Fruit fly (Drosophila melanogaster) whole organism, embryonic: Measurements from ENCODE around the gene cindr.
A peak's percentile ranks its signal among the peaks of the same experiment; 100 is the strongest.

Experiments
- Adf1 ChIP-seq: fragments of 200-800 bp; sonication (Bioruptor generic); IDR thresholded peaks from 2 replicates; pipeline ENCODE4 v1.3.6; 2022; ENCODE audit warnings: missing biosample characterization, missing genetic modification characterization
- Asciz ChIP-seq: fragments of 200-800 bp; sonication (Bioruptor generic); optimal IDR thresholded peaks from 2 replicates; lab custom pipeline; 2017; ENCODE audit warnings: missing biosample characterization, mild to moderate bottlenecking, missing genetic modification characterization, missing genetic modification reagents
- CG12236 ChIP-seq: fragments of 200-800 bp; sonication (Bioruptor generic); optimal IDR thresholded peaks from 2 replicates; lab custom pipeline; 2016; ENCODE audit warnings: missing biosample characterization, missing genetic modification characterization
- CG15011 ChIP-seq: fragments of 200-800 bp; sonication (Bioruptor generic); optimal IDR thresholded peaks from 3 replicates; lab custom pipeline; 2018; ENCODE audit warnings: missing biosample characterization, mild to moderate bottlenecking, missing genetic modification characterization
- CG15269 ChIP-seq: fragments of 200-800 bp; sonication (Bioruptor generic); optimal IDR thresholded peaks from 2 replicates; lab custom pipeline; 2018; ENCODE audit warnings: missing biosample characterization, mild to moderate bottlenecking, missing genetic modification characterization, moderate library complexity
- CG1529 ChIP-seq: fragments of 200-800 bp; sonication (Bioruptor generic); optimal IDR thresholded peaks from 3 replicates; lab custom pipeline; 2018; ENCODE audit warnings: missing biosample characterization, missing genetic modification characterization
- CG17186 ChIP-seq: fragments of 200-800 bp; sonication (Bioruptor generic); optimal IDR thresholded peaks from 3 replicates; lab custom pipeline; 2017; ENCODE audit warnings: missing biosample characterization, missing genetic modification reagents, missing genetic modification characterization
- CG2889 ChIP-seq: fragments of 200-800 bp; sonication (Bioruptor generic); IDR thresholded peaks from 3 replicates; pipeline ENCODE4 v1.3.6; 2022; ENCODE audit warnings: missing biosample characterization, missing genetic modification characterization
- CG32532 ChIP-seq: fragments of 200-800 bp; sonication (Bioruptor generic); IDR thresholded peaks from 2 replicates; pipeline ENCODE4 v1.3.6; 2022; ENCODE audit warnings: missing biosample characterization, missing genetic modification characterization
- CG32772 ChIP-seq: fragments of 200-800 bp; sonication (Bioruptor generic); IDR thresholded peaks from 2 replicates; pipeline ENCODE4 v1.3.6; 2022; ENCODE audit warnings: missing biosample characterization, missing genetic modification characterization
- CG3726 ChIP-seq: fragments of 200-800 bp; sonication (Bioruptor generic); IDR thresholded peaks from 3 replicates; pipeline ENCODE4, ENCODE4 v1.3.6; 2022; ENCODE audit warnings: missing biosample characterization, missing genetic modification characterization
- CG4707 ChIP-seq: fragments of 200-800 bp; sonication (Bioruptor generic); optimal IDR thresholded peaks from 2 replicates; lab custom pipeline; 2018; ENCODE audit warnings: missing biosample characterization, mild to moderate bottlenecking, missing genetic modification characterization, moderate library complexity
- CG4730 ChIP-seq: fragments of 200-800 bp; sonication (Bioruptor generic); IDR thresholded peaks from 2 replicates; pipeline ENCODE4 v1.3.6; 2022; ENCODE audit warnings: missing biosample characterization, missing genetic modification characterization
- CG8924 ChIP-seq: fragments of 200-800 bp; optimal IDR thresholded peaks from 3 replicates; lab custom pipeline; 2019; ENCODE audit warnings: missing biosample characterization, mild to moderate bottlenecking, missing genetic modification characterization, moderate library complexity
- CG8944 ChIP-seq: fragments of 200-800 bp; sonication (Bioruptor generic); optimal IDR thresholded peaks from 3 replicates; lab custom pipeline; 2016; ENCODE audit warnings: missing biosample characterization, missing genetic modification characterization
- Dek ChIP-seq: fragments of 200-800 bp; sonication (Bioruptor generic); optimal IDR thresholded peaks from 3 replicates; lab custom pipeline; 2019; ENCODE audit warnings: missing biosample characterization, mild to moderate bottlenecking, missing genetic modification characterization, moderate library complexity
- Eip74EF ChIP-seq, 2 experiments: fragments of 200-800 bp in 1 of 2; fragments of >200 bp in 1 of 2; sonication (Bioruptor generic) in 1 of 2; optimal IDR thresholded peaks; 2 replicates each; lab custom pipeline; 2017 to 2019; ENCODE audit warnings: missing biosample characterization in 2 of 2, missing genetic modification characterization in 2 of 2, mild to moderate bottlenecking in 1 of 2, moderate library complexity in 1 of 2
- Ets97D ChIP-seq: fragments of 200-800 bp; sonication (Bioruptor generic); optimal IDR thresholded peaks from 3 replicates; lab custom pipeline; 2016; ENCODE audit warnings: missing biosample characterization, missing genetic modification characterization
- Fer1 ChIP-seq: fragments of 200-800 bp; sonication (Bioruptor generic); optimal IDR thresholded peaks from 2 replicates; lab custom pipeline; 2017; ENCODE audit warnings: missing biosample characterization, mild to moderate bottlenecking, missing genetic modification characterization
- HLHmδ ChIP-seq: fragments of 200-800 bp; sonication (Bioruptor generic); optimal IDR thresholded peaks from 2 replicates; lab custom pipeline; 2018; ENCODE audit warnings: missing biosample characterization, mild to moderate bottlenecking, missing genetic modification characterization, moderate library complexity
- Hr51 ChIP-seq, 2 experiments: fragments of 200-800 bp; sonication (Bioruptor generic); optimal IDR thresholded peaks; 2 replicates in 1 of 2; 3 replicates in 1 of 2; lab custom pipeline; 2016 to 2018; ENCODE audit warnings: missing biosample characterization in 2 of 2, missing genetic modification characterization in 2 of 2, mild to moderate bottlenecking in 1 of 2, moderate library complexity in 1 of 2
- Kr ChIP-seq: fragments of 200-800 bp; sonication (Bioruptor generic); optimal IDR thresholded peaks from 2 replicates; lab custom pipeline; 2017; ENCODE audit warnings: missing biosample characterization, mild to moderate bottlenecking, missing genetic modification characterization
- Mad ChIP-seq: fragments of 200-800 bp; sonication (Bioruptor generic); optimal IDR thresholded peaks from 2 replicates; lab custom pipeline; 2016; ENCODE audit warnings: missing biosample characterization, missing genetic modification characterization
- Med ChIP-seq: fragments of 200-800 bp; sonication (Bioruptor generic); peaks from one replicate; lab custom pipeline; 2016; ENCODE audit warnings: missing biosample characterization, missing genetic modification characterization, mild to moderate bottlenecking, inconsistent platforms, moderate library complexity
- NK7.1 ChIP-seq: fragments of 200-800 bp; sonication (Bioruptor generic); optimal IDR thresholded peaks from 3 replicates; lab custom pipeline; 2016; ENCODE audit warnings: missing biosample characterization, missing genetic modification characterization
- Oaz ChIP-seq: fragments of 200-800 bp; sonication (Bioruptor generic); IDR thresholded peaks from 2 replicates; pipeline ENCODE4 v1.3.6; 2022; ENCODE audit warnings: missing biosample characterization, missing genetic modification characterization
- Sox102F ChIP-seq: fragments of 200-800 bp; sonication (Bioruptor generic); optimal IDR thresholded peaks from 2 replicates; lab custom pipeline; 2018; ENCODE audit warnings: missing biosample characterization, mild to moderate bottlenecking, missing genetic modification characterization, moderate library complexity
- Taf1 ChIP-seq: fragments of 200-800 bp; sonication (Bioruptor generic); IDR thresholded peaks from 2 replicates; pipeline ENCODE4 v1.3.6; 2022; ENCODE audit warnings: missing biosample characterization, missing genetic modification characterization
- btn ChIP-seq: fragments of 200-800 bp; sonication (Bioruptor generic); optimal IDR thresholded peaks from 2 replicates; lab custom pipeline; 2016; ENCODE audit warnings: missing biosample characterization, missing genetic modification characterization
- cas ChIP-seq: fragments of 200-800 bp; sonication (Bioruptor generic); IDR thresholded peaks from 2 replicates; pipeline ENCODE4 v1.3.6; 2022; ENCODE audit warnings: missing biosample characterization, missing genetic modification characterization
- ci ChIP-seq: fragments of 200-800 bp; sonication (Bioruptor generic); IDR thresholded peaks from 3 replicates; pipeline ENCODE4 v1.3.6; 2022; ENCODE audit warnings: missing biosample characterization, missing genetic modification characterization
- danr ChIP-seq: fragments of 200-800 bp; sonication (Bioruptor generic); IDR thresholded peaks from 2 replicates; pipeline ENCODE4 v1.3.6; 2022; ENCODE audit warnings: missing biosample characterization, missing genetic modification characterization
- dm ChIP-seq: fragments of 200-800 bp; sonication (Bioruptor generic); optimal IDR thresholded peaks from 3 replicates; lab custom pipeline; 2016; ENCODE audit warnings: missing biosample characterization, missing genetic modification characterization
- dmrt99B ChIP-seq: fragments of 200-800 bp; sonication (Bioruptor generic); optimal IDR thresholded peaks from 2 replicates; lab custom pipeline; 2018; ENCODE audit warnings: missing biosample characterization, mild to moderate bottlenecking, missing genetic modification characterization, moderate library complexity
- gsb ChIP-seq: fragments of 200-800 bp; sonication (Bioruptor generic); IDR thresholded peaks from 2 replicates; pipeline ENCODE4 v1.3.6; 2022; ENCODE audit warnings: missing biosample characterization, missing genetic modification characterization
- gsb-n ChIP-seq: fragments of 200-800 bp; sonication (Bioruptor generic); optimal IDR thresholded peaks from 3 replicates; lab custom pipeline; 2018; ENCODE audit warnings: missing biosample characterization, mild to moderate bottlenecking, missing genetic modification characterization
- jumu ChIP-seq: fragments of 200-800 bp; sonication (Bioruptor generic); optimal IDR thresholded peaks from 3 replicates; lab custom pipeline; 2016; ENCODE audit warnings: missing biosample characterization, missing genetic modification characterization
- kay ChIP-seq: fragments of 200-800 bp; sonication (Bioruptor generic); optimal IDR thresholded peaks from 2 replicates; lab custom pipeline; 2016; ENCODE audit warnings: missing biosample characterization, missing genetic modification characterization
- lmd ChIP-seq: fragments of 200-800 bp; sonication (Bioruptor generic); IDR thresholded peaks from 2 replicates; pipeline ENCODE4 v1.3.6; 2022; ENCODE audit warnings: missing biosample characterization, missing genetic modification characterization
- maf-S ChIP-seq: fragments of 200-800 bp; sonication (Bioruptor generic); optimal IDR thresholded peaks from 2 replicates; lab custom pipeline; 2016; ENCODE audit warnings: missing biosample characterization, missing genetic modification characterization
- pfk ChIP-seq: fragments of 200-800 bp; sonication (Bioruptor generic); optimal IDR thresholded peaks from 2 replicates; lab custom pipeline; 2018; ENCODE audit warnings: missing biosample characterization, mild to moderate bottlenecking, missing genetic modification characterization, moderate library complexity
- pho ChIP-seq: fragments of 200-800 bp; sonication (Bioruptor generic); optimal IDR thresholded peaks from 2 replicates; lab custom pipeline; 2016; ENCODE audit warnings: missing biosample characterization, missing genetic modification characterization
- psq ChIP-seq: fragments of 200-800 bp; sonication (Bioruptor generic); optimal IDR thresholded peaks from 2 replicates; lab custom pipeline; 2017; ENCODE audit warnings: missing biosample characterization, missing genetic modification characterization
- scrt ChIP-seq: fragments of 200-800 bp; sonication (Bioruptor generic); optimal IDR thresholded peaks from 2 replicates; lab custom pipeline; 2018; ENCODE audit warnings: missing biosample characterization, mild to moderate bottlenecking, missing genetic modification characterization, moderate library complexity
- sim ChIP-seq: fragments of 200-800 bp; sonication (Bioruptor generic); IDR thresholded peaks from 2 replicates; pipeline ENCODE4 v1.3.6; 2022; ENCODE audit warnings: missing biosample characterization, missing genetic modification characterization
- sisA ChIP-seq: fragments of 200-800 bp; sonication (Bioruptor generic); IDR thresholded peaks from 2 replicates; pipeline ENCODE4 v1.3.6; 2022; ENCODE audit warnings: missing biosample characterization, missing genetic modification characterization
- ttk ChIP-seq: fragments of 200-800 bp; sonication (Bioruptor generic); IDR thresholded peaks from 2 replicates; pipeline ENCODE4 v2.1.2; 2022; ENCODE audit warnings: missing biosample characterization, missing genetic modification characterization
- unpg ChIP-seq: fragments of 200-800 bp; sonication (Bioruptor generic); optimal IDR thresholded peaks from 3 replicates; lab custom pipeline; 2018; ENCODE audit warnings: missing biosample characterization, mild to moderate bottlenecking, missing genetic modification characterization, moderate library complexity
- vnd ChIP-seq: fragments of 200-800 bp; sonication (Bioruptor generic); IDR thresholded peaks from 3 replicates; pipeline ENCODE4 v1.3.6; 2022; ENCODE audit warnings: missing biosample characterization, missing genetic modification characterization; ENCODE audit not compliant: partially characterized antibody
- zf30C ChIP-seq: fragments of 200-800 bp; sonication (Bioruptor generic); optimal IDR thresholded peaks from 3 replicates; lab custom pipeline; 2018; ENCODE audit warnings: missing biosample characterization, mild to moderate bottlenecking, missing genetic modification characterization

The cindr gene

DNA sequence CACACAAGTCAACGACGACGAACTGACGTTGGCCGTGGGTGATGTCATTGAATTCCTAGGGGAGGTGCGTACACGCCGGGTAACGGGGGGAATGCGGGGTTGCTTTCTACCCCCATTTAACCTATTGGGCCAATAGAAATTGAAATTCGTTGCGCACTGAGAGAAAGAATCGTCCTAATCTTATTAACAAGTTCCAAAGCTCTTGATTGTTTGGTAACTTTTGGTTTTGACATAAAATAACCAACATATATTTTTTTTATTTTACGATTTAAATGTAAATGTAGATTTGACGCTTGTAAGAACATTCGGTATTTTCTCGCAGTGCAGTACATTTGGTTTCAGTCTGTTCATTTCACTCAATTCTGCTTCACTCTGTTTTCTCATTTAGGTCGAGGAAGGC, 8.8 kb downstream of the cindr start (continued):
- TF ChIP-seq CG32772 (GFP tag; lab: Robert Waterston, UW) (peak; percentile 75), ttk (GFP tag; lab: Robert Waterston, UW) (peak; percentile 79), CG15269 (tag; lab: Kevin White, UChicago) (peak; percentile 88), btn (GFP tag; lab: Kevin White, UChicago) (peak; percentile 17), sisA (peak; percentile 74), jumu (GFP tag; lab: Kevin White, UChicago) (peak; percentile 74), CG1529 (GFP tag; lab: Kevin White, UChicago) (peak; percentile 84), lmd (GFP tag; lab: Robert Waterston, UW) (peak; percentile 73), kay (peak; percentile 59), CG3726 (GFP tag; lab: Robert Waterston, UW) (peak; percentile 64; the same call in 2 of the 3 replicates), ci (peak; percentile 92), Eip74EF (GFP tag; optimal IDR thresholded peaks at IDR 0.05; lab: Kevin White, UChicago) (peak in 1 of 2 experiments; percentile 87), dmrt99B (tag; lab: Kevin White, UChicago) (peak; percentile 89), dm (GFP tag; lab: Kevin White, UChicago) (peak; percentile 49), Mad (GFP tag; lab: Kevin White, UChicago) (peak; percentile 69), vnd (GFP tag; lab: Robert Waterston, UW) (no peak), Dek (tag; lab: Kevin White, UChicago) (peak; percentile 71), CG4707 (peak; percentile 79), CG15011 (GFP tag; lab: Kevin White, UChicago) (peak; percentile 60), pfk (GFP tag; lab: Kevin White, UChicago) (no peak), psq (GFP tag; lab: Kevin White, UChicago) (peak; percentile 54), Asciz (GFP tag; lab: Kevin White, UChicago) (peak; percentile 75), CG8944 (GFP tag; lab: Kevin White, UChicago) (peak; percentile 14), CG32532 (GFP tag; lab: Robert Waterston, UW) (peak; percentile 63; the same call in 1 of the 2 replicates), pho (GFP tag; lab: Kevin White, UChicago) (peak; percentile 74), HLHmδ (GFP tag; lab: Kevin White, UChicago) (no peak), unpg (GFP tag; lab: Kevin White, UChicago) (peak; percentile 92), scrt (GFP tag; lab: Kevin White, UChicago) (peak; percentile 69), Kr (GFP tag; lab: Kevin White, UChicago) (no peak), gsb-n (tag; lab: Kevin White, UChicago) (peak; percentile 92), Taf1 (GFP tag; lab: Robert Waterston, UW) (peak; percentile 31; the same call in 1 of the 2 replicates), CG4730 (peak; percentile 43; the same call in 1 of the 2 replicates), Oaz (peak; percentile 47; the same call in 1 of the 2 replicates), Sox102F (peak; percentile 91), danr (GFP tag; lab: Robert Waterston, UW) (peak; percentile 62; the same call in 1 of the 2 replicates), maf-S (GFP tag; lab: Kevin White, UChicago) (peak; percentile 62), cas (GFP tag; lab: Robert Waterston, UW) (0 out of 2 replicates have a peak, but pooled peaks have one; percentile 15), Ets97D (peak; percentile 29), Fer1 (GFP tag; lab: Kevin White, UChicago) (peak; percentile 80), Adf1 (GFP tag; lab: Robert Waterston, UW) (peak; percentile 38; the same call in 1 of the 2 replicates), CG8924 (tag; lab: Kevin White, UChicago) (peak; percentile 80), sim (GFP tag; lab: Robert Waterston, UW) (peak; percentile 58; the same call in 1 of the 2 replicates), CG2889 (GFP tag; lab: Robert Waterston, UW) (peak; percentile 52; the same call in 1 of the 3 replicates), Hr51 (GFP tag; optimal IDR thresholded peaks at IDR 0.05; lab: Kevin White, UChicago) (peak; percentile 61 to 91), gsb (peak; percentile 47; the same call in 1 of the 2 replicates), zf30C (GFP tag; lab: Kevin White, UChicago) (peak; percentile 82), CG12236 (GFP tag; lab: Kevin White, UChicago) (peak; percentile 66), Med (GFP tag; lab: Kevin White, UChicago) (peak; percentile 96), NK7.1 (GFP tag; lab: Kevin White, UChicago) (peak; percentile 76), CG17186 (no peak)
